Fruit fly (Drosophila melanogaster) whole organism, embryonic: ENCODE measurements around the gene IntS2.
A peak's percentile ranks its signal among the peaks of the same experiment; 100 is the strongest.

Experiments used
- CG11247 ChIP-seq: fragments of 200-800 bp; sonication (Bioruptor generic); IDR thresholded peaks from 2 replicates; pipeline ENCODE4 v1.3.6; 2022; ENCODE audit warnings: missing biosample characterization, missing genetic modification characterization
- CG12219 ChIP-seq: fragments of 200-800 bp; sonication (Bioruptor generic); optimal IDR thresholded peaks from 3 replicates; lab custom pipeline; 2018; ENCODE audit warnings: missing biosample characterization, mild to moderate bottlenecking, missing genetic modification characterization
- CG12744 ChIP-seq: fragments of 200-800 bp; sonication (Bioruptor generic); optimal IDR thresholded peaks from 2 replicates; lab custom pipeline; 2016; ENCODE audit warnings: missing biosample characterization, missing genetic modification characterization
- CG13424 ChIP-seq: fragments of 200-800 bp; sonication (Bioruptor generic); optimal IDR thresholded peaks from 2 replicates; lab custom pipeline; 2019; ENCODE audit warnings: missing biosample characterization, mild to moderate bottlenecking, missing genetic modification characterization, moderate library complexity
- CG17361 ChIP-seq: fragments of 200-800 bp; sonication (Bioruptor generic); IDR thresholded peaks from 3 replicates; pipeline ENCODE4 v1.3.6; 2022; ENCODE audit warnings: missing biosample characterization, missing genetic modification characterization
- CG2129 ChIP-seq: fragments of 200-800 bp; sonication (Bioruptor generic); IDR thresholded peaks from 2 replicates; pipeline ENCODE4 v1.3.6; 2022; ENCODE audit warnings: missing biosample characterization, missing genetic modification characterization; ENCODE audit not compliant: partially characterized antibody
- CG2202 ChIP-seq: fragments of 200-800 bp; sonication (Bioruptor generic); optimal IDR thresholded peaks from 2 replicates; lab custom pipeline; 2018; ENCODE audit warnings: missing biosample characterization, mild to moderate bottlenecking, missing genetic modification characterization
- CG2712 ChIP-seq: fragments of 200-800 bp; optimal IDR thresholded peaks from 3 replicates; lab custom pipeline; 2019; ENCODE audit warnings: missing biosample characterization, mild to moderate bottlenecking, missing genetic modification characterization, moderate library complexity
- CG30403 ChIP-seq: fragments of 200-800 bp; sonication (Bioruptor generic); optimal IDR thresholded peaks from 3 replicates; lab custom pipeline; 2016; ENCODE audit warnings: missing biosample characterization, missing genetic modification characterization
- CG33213 ChIP-seq: fragments of 200-800 bp; sonication (Bioruptor generic); optimal IDR thresholded peaks from 3 replicates; lab custom pipeline; 2016; ENCODE audit warnings: missing biosample characterization, missing genetic modification characterization
- CG34224 ChIP-seq: fragments of 200-800 bp; sonication (Bioruptor generic); IDR thresholded peaks from 3 replicates; pipeline ENCODE4 v1.3.6; 2022; ENCODE audit warnings: missing biosample characterization, missing genetic modification characterization; ENCODE audit not compliant: partially characterized antibody
- CG4328 ChIP-seq: fragments of 200-800 bp; sonication (Bioruptor generic); optimal IDR thresholded peaks from 3 replicates; lab custom pipeline; 2017; ENCODE audit warnings: missing biosample characterization, missing genetic modification reagents, missing genetic modification characterization
- CG4617 ChIP-seq: fragments of 200-800 bp; sonication (Bioruptor generic); optimal IDR thresholded peaks from 3 replicates; lab custom pipeline; 2016; ENCODE audit warnings: missing biosample characterization, missing genetic modification characterization, borderline replicate concordance
- CG4854 ChIP-seq: fragments of 200-800 bp; sonication (Bioruptor generic); optimal IDR thresholded peaks from 2 replicates; lab custom pipeline; 2016; ENCODE audit warnings: missing biosample characterization, missing genetic modification characterization, inconsistent platforms
- CG5245 ChIP-seq: fragments of 200-800 bp; sonication (Bioruptor generic); optimal IDR thresholded peaks from 3 replicates; lab custom pipeline; 2016; ENCODE audit warnings: missing biosample characterization, missing genetic modification characterization
- CG6683 ChIP-seq: fragments of 200-800 bp; sonication (Bioruptor generic); optimal IDR thresholded peaks from 2 replicates; lab custom pipeline; 2017; ENCODE audit warnings: missing biosample characterization, mild to moderate bottlenecking, missing genetic modification characterization, missing genetic modification reagents
- CG7372 ChIP-seq: fragments of 200-800 bp; sonication (Bioruptor generic); IDR thresholded peaks from 2 replicates; pipeline ENCODE4 v1.3.6; 2022; ENCODE audit warnings: missing biosample characterization, missing genetic modification characterization
- CG7987 ChIP-seq: fragments of 200-800 bp; sonication (Bioruptor generic); optimal IDR thresholded peaks from 2 replicates; lab custom pipeline; 2018; ENCODE audit warnings: missing biosample characterization, mild to moderate bottlenecking, missing genetic modification characterization, moderate library complexity
- CG8089 ChIP-seq: fragments of 200-800 bp; sonication (Bioruptor generic); optimal IDR thresholded peaks from 3 replicates; lab custom pipeline; 2016; ENCODE audit warnings: missing biosample characterization, missing genetic modification characterization
- CG8388 ChIP-seq: fragments of 200-800 bp; sonication (Bioruptor generic); optimal IDR thresholded peaks from 2 replicates; lab custom pipeline; 2019; ENCODE audit warnings: missing biosample characterization, mild to moderate bottlenecking, missing genetic modification characterization, moderate library complexity
- CoRest ChIP-seq: fragments of 200-800 bp; sonication (Bioruptor generic); optimal IDR thresholded peaks from 3 replicates; lab custom pipeline; 2018; ENCODE audit warnings: missing biosample characterization, mild to moderate bottlenecking, missing genetic modification characterization, moderate library complexity
- Deaf1 ChIP-seq: fragments of 200-800 bp; optimal IDR thresholded peaks from 3 replicates; lab custom pipeline; 2019; ENCODE audit warnings: missing biosample characterization, mild to moderate bottlenecking, missing genetic modification characterization, moderate library complexity
- Dip2 ChIP-seq: fragments of 200-800 bp; sonication (Bioruptor generic); IDR thresholded peaks from 2 replicates; pipeline ENCODE4 v1.3.6; 2022; ENCODE audit warnings: missing biosample characterization, missing genetic modification characterization
- Doc3 ChIP-seq: fragments of 200-800 bp; sonication (Bioruptor generic); IDR thresholded peaks from 3 replicates; pipeline ENCODE4 v1.3.6; 2022; ENCODE audit warnings: missing biosample characterization, missing genetic modification characterization; ENCODE audit not compliant: partially characterized antibody
- Hr78 ChIP-seq, 2 experiments: fragments of 200-800 bp in 1 of 2; fragments of >200 bp in 1 of 2; sonication (Bioruptor generic) in 1 of 2; optimal IDR thresholded peaks; 2 replicates each; lab custom pipeline; 2017 to 2019; ENCODE audit warnings: missing biosample characterization in 2 of 2, missing genetic modification characterization in 2 of 2, mild to moderate bottlenecking in 1 of 2, moderate library complexity in 1 of 2
- Hsf ChIP-seq: fragments of 200-800 bp; sonication (Bioruptor generic); optimal IDR thresholded peaks from 3 replicates; lab custom pipeline; 2016; ENCODE audit warnings: missing biosample characterization, missing genetic modification characterization
- NfI ChIP-seq: fragments of 200-800 bp; sonication (Bioruptor generic); optimal IDR thresholded peaks from 3 replicates; lab custom pipeline; 2018; ENCODE audit warnings: missing biosample characterization, mild to moderate bottlenecking, missing genetic modification characterization, moderate library complexity
- Opbp ChIP-seq: fragments of 200-800 bp; sonication (Bioruptor generic); IDR thresholded peaks from 3 replicates; pipeline ENCODE4 v1.3.6; 2022; ENCODE audit warnings: missing biosample characterization, missing genetic modification characterization; ENCODE audit not compliant: partially characterized antibody
- YL-1 ChIP-seq: fragments of 200-800 bp; sonication (Bioruptor generic); optimal IDR thresholded peaks from 3 replicates; lab custom pipeline; 2017; ENCODE audit warnings: missing biosample characterization, mild to moderate bottlenecking, missing genetic modification characterization
- ato ChIP-seq: fragments of 200-800 bp; sonication (Bioruptor generic); IDR thresholded peaks from 2 replicates; pipeline ENCODE4 v1.3.6; 2022; ENCODE audit warnings: missing biosample characterization, missing genetic modification characterization; ENCODE audit not compliant: partially characterized antibody
- bab2 ChIP-seq: fragments of 200-800 bp; sonication (Bioruptor generic); optimal IDR thresholded peaks from 2 replicates; lab custom pipeline; 2016; ENCODE audit warnings: missing biosample characterization, missing genetic modification characterization
- bcd ChIP-seq: fragments of 200-800 bp; sonication (Bioruptor generic); optimal IDR thresholded peaks from 2 replicates; lab custom pipeline; 2017; ENCODE audit warnings: missing biosample characterization, mild to moderate bottlenecking, missing genetic modification characterization
- ci ChIP-seq: fragments of 200-800 bp; sonication (Bioruptor generic); IDR thresholded peaks from 3 replicates; pipeline ENCODE4 v1.3.6; 2022; ENCODE audit warnings: missing biosample characterization, missing genetic modification characterization
- crc ChIP-seq: fragments of 200-800 bp; sonication (Bioruptor generic); optimal IDR thresholded peaks from 2 replicates; lab custom pipeline; 2016; ENCODE audit warnings: missing biosample characterization, missing genetic modification characterization
- danr ChIP-seq: fragments of 200-800 bp; sonication (Bioruptor generic); IDR thresholded peaks from 2 replicates; pipeline ENCODE4 v1.3.6; 2022; ENCODE audit warnings: missing biosample characterization, missing genetic modification characterization
- dati ChIP-seq: fragments of 200-800 bp; sonication (Bioruptor generic); IDR thresholded peaks from 2 replicates; pipeline ENCODE4 v1.3.6; 2022; ENCODE audit warnings: missing biosample characterization, missing genetic modification characterization
- dm ChIP-seq: fragments of 200-800 bp; sonication (Bioruptor generic); optimal IDR thresholded peaks from 3 replicates; lab custom pipeline; 2016; ENCODE audit warnings: missing biosample characterization, missing genetic modification characterization
- ewg ChIP-seq: fragments of 200-800 bp; sonication (Bioruptor generic); optimal IDR thresholded peaks from 3 replicates; lab custom pipeline; 2017; ENCODE audit warnings: mild to moderate bottlenecking, missing biosample characterization, missing genetic modification reagents, missing genetic modification characterization
- gfzf ChIP-seq: fragments of 200-800 bp; sonication (Bioruptor generic); optimal IDR thresholded peaks from 2 replicates; lab custom pipeline; 2016; ENCODE audit warnings: missing biosample characterization, mild to moderate bottlenecking, missing genetic modification characterization, moderate library complexity
- h ChIP-seq: fragments of >200 bp; optimal IDR thresholded peaks from 2 replicates; lab custom pipeline; 2017
- hb ChIP-seq: fragments of 200-800 bp; sonication (Bioruptor generic); IDR thresholded peaks from 3 replicates; pipeline ENCODE4 v1.3.6; 2022; ENCODE audit warnings: missing biosample characterization, missing genetic modification characterization; ENCODE audit not compliant: partially characterized antibody
- oc ChIP-seq: fragments of 200-800 bp; sonication (Bioruptor generic); optimal IDR thresholded peaks from 2 replicates; lab custom pipeline; 2018; ENCODE audit warnings: missing biosample characterization, mild to moderate bottlenecking, missing genetic modification characterization, moderate library complexity
- ranshi ChIP-seq: fragments of 200-800 bp; sonication (Bioruptor generic); IDR thresholded peaks from 2 replicates; pipeline ENCODE4 v1.3.6; 2022; ENCODE audit warnings: missing biosample characterization, missing genetic modification characterization
- slp2 ChIP-seq: fragments of 200-800 bp; sonication (Bioruptor generic); optimal IDR thresholded peaks from 2 replicates; lab custom pipeline; 2016; ENCODE audit warnings: missing biosample characterization, missing genetic modification characterization
- sqz ChIP-seq: fragments of 200-800 bp; sonication (Bioruptor generic); optimal IDR thresholded peaks from 3 replicates; lab custom pipeline; 2018; ENCODE audit warnings: missing biosample characterization, mild to moderate bottlenecking, missing genetic modification characterization
- tna ChIP-seq: fragments of 200-800 bp; sonication (Bioruptor generic); IDR thresholded peaks from 2 replicates; pipeline ENCODE4 v1.3.6; 2022; ENCODE audit warnings: missing biosample characterization, missing genetic modification characterization; ENCODE audit not compliant: partially characterized antibody
- twi ChIP-seq: fragments of 200-800 bp; optimal IDR thresholded peaks from 2 replicates; lab custom pipeline; 2019; ENCODE audit warnings: missing biosample characterization, mild to moderate bottlenecking, missing genetic modification characterization, moderate library complexity
- wdn ChIP-seq: fragments of 200-800 bp; sonication (Bioruptor generic); IDR thresholded peaks from 2 replicates; pipeline ENCODE4 v1.3.6; 2022; ENCODE audit warnings: missing biosample characterization, missing genetic modification characterization
- zfh2 ChIP-seq: fragments of 200-800 bp; sonication (Bioruptor generic); optimal IDR thresholded peaks from 2 replicates; lab custom pipeline; 2016; ENCODE audit warnings: missing biosample characterization, missing genetic modification characterization

IntS2 gene

DNA sequence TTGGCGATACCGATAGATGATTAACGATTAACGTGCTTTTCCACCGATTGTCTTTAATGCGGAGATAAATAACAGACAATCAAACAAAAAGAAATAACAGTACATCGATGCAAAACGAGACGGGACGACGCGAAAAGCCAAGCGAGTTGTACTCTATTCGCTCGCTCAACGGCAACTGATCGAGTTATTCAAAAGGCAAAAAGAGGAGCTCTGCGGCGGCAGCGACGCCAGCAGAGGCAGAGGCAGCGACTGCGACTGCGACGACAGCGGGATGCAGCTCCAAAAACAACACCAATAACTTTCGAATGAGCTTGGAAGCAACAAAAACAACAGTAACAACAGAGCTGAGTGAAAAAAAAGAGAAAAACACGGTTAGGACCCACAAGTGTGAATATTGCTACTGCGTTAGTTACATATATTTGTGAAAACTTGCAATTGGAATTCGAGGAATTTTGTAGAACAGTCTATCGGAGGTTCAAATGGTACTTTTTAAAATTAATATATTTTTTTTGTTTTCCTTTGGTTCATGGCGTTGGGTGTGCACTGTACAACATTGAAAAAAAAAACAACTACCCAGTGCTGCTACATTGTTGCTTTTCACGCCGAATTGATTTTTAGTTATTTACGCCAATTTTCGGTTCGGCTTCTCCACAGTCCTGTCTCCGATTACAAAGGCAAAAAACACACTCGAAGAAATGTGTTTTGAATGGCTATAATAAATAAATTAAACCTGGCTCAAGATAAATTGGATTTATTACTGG is 26.3 kb upstream of the IntS2 start (continued):
- TF ChIP-seq ranshi, result peak; percentile 72
- peak; percentile 53 for TF ChIP-seq CoRest (tag; lab: Kevin White, UChicago)
- no peak for TF ChIP-seq wdn (GFP tag; lab: Robert Waterston, UW)
- TF ChIP-seq Opbp (GFP tag; lab: Robert Waterston, UW), result no peak
- TF ChIP-seq crc, result no peak
- no peak for TF ChIP-seq tna (GFP tag; lab: Robert Waterston, UW)
- no peak for TF ChIP-seq CG8089 (GFP tag; lab: Kevin White, UChicago)
- TF ChIP-seq CG2712 (tag; lab: Kevin White, UChicago), result peak; percentile 65
- TF ChIP-seq Doc3 (GFP tag; lab: Robert Waterston, UW), result no peak
- no peak for TF ChIP-seq CG4854 (GFP tag; lab: Kevin White, UChicago)
- peak; percentile 51; the same call in 1 of the 2 replicates for TF ChIP-seq dati (GFP tag; lab: Robert Waterston, UW)
- peak; percentile 81 for TF ChIP-seq sqz (GFP tag; lab: Kevin White, UChicago)
- no peak for TF ChIP-seq YL-1
- TF ChIP-seq CG11247, result peak; percentile 66
- no peak for TF ChIP-seq bab2
- no peak for TF ChIP-seq CG34224
- TF ChIP-seq ci (GFP tag; lab: Robert Waterston, UW), result peak; percentile 91
- TF ChIP-seq Dip2, result no peak
- no peak for TF ChIP-seq slp2 (GFP tag; lab: Kevin White, UChicago)
- no peak for TF ChIP-seq Hr78 (GFP tag; optimal IDR thresholded peaks at IDR 0.05; lab: Kevin White, UChicago)
- TF ChIP-seq CG6683 (GFP tag; lab: Kevin White, UChicago), result peak; percentile 16
- TF ChIP-seq zfh2 (GFP tag; lab: Kevin White, UChicago), result no peak
- TF ChIP-seq ewg, result peak; percentile 47
- peak; percentile 2 for TF ChIP-seq twi (tag; lab: Kevin White, UChicago)
- TF ChIP-seq danr (GFP tag; lab: Robert Waterston, UW), result peak; percentile 56; the same call in 1 of the 2 replicates
- TF ChIP-seq CG4328 (GFP tag; lab: Kevin White, UChicago), result no peak
- no peak for TF ChIP-seq ato (GFP tag; lab: Robert Waterston, UW)
- peak; percentile 62 for TF ChIP-seq Hsf
- peak; percentile 22 for TF ChIP-seq CG12219 (GFP tag; lab: Kevin White, UChicago)
- TF ChIP-seq CG8388 (GFP tag; lab: Kevin White, UChicago), result peak; percentile 46
- TF ChIP-seq CG2202 (tag; lab: Kevin White, UChicago), result no peak
- peak; percentile 77 for TF ChIP-seq CG13424 (tag; lab: Kevin White, UChicago)
- TF ChIP-seq CG7987 (GFP tag; lab: Kevin White, UChicago), result no peak
- peak; percentile 45 for TF ChIP-seq NfI
- peak; percentile 6 for TF ChIP-seq oc (tag; lab: Kevin White, UChicago)
- peak; percentile 74 for TF ChIP-seq CG30403 (GFP tag; lab: Kevin White, UChicago)
- peak; percentile 30 for TF ChIP-seq CG5245 (GFP tag; lab: Kevin White, UChicago)
- no peak for TF ChIP-seq Deaf1 (tag; lab: Kevin White, UChicago)
- TF ChIP-seq dm (GFP tag; lab: Kevin White, UChicago), result no peak
- peak; percentile 38 for TF ChIP-seq CG4617
- TF ChIP-seq h (lab: Kevin White, UChicago), result no peak
- TF ChIP-seq CG17361 (GFP tag; lab: Robert Waterston, UW), result peak; percentile 65; the same call in 2 of the 3 replicates
- TF ChIP-seq hb (GFP tag; lab: Robert Waterston, UW), result no peak
- peak; percentile 40 for TF ChIP-seq bcd (GFP tag; lab: Kevin White, UChicago)
- no peak for TF ChIP-seq gfzf (GFP tag; lab: Kevin White, UChicago)
- TF ChIP-seq CG12744 (GFP tag; lab: Kevin White, UChicago), result no peak
- no peak for TF ChIP-seq CG33213 (GFP tag; lab: Kevin White, UChicago)
- peak; percentile 66 for TF ChIP-seq CG7372
- TF ChIP-seq CG2129, result no peak
